Worm (Caenorhabditis elegans): ENCODE data around the gene dod-23.

- TF ChIP-seq snpc-4 (GFP tag; optimal IDR thresholded peaks at IDR 0.05) (no peak), snpc-4 (tag; optimal IDR thresholded peaks at IDR 0.05) (no peak), Y79H2A.3 (GFP tag; conservative IDR thresholded peaks at IDR 0.05) (no peak), lin-54 (GFP tag; optimal IDR thresholded peaks at IDR 0.05) (no peak), ets-4 (GFP tag; optimal IDR thresholded peaks at IDR 0.05) (no peak), ama-1 (optimal IDR thresholded peaks at IDR 0.05) (no peak), ama-1 (GFP tag; optimal IDR thresholded peaks at IDR 0.05) (no peak), C06A6.2 (GFP tag; conservative IDR thresholded peaks at IDR 0.05) (no peak), ztf-28 (GFP tag; IDR thresholded peaks at IDR 0.05) (no peak), chd-7 (tag; optimal IDR thresholded peaks at IDR 0.05) (no peak), attf-3 (GFP tag; conservative IDR thresholded peaks at IDR 0.05) (no peak), mes-4 (tag; optimal IDR thresholded peaks at IDR 0.05) (no peak)
Measured at ce11 chrII:8417059-8417668, 18.2 kb upstream of the dod-23 start, which contains the start of gene fdgt-2.
